Worm (Caenorhabditis elegans) whole organism, L3 larva: ENCODE results near the gene plp-2.

Source experiments
- ama-1 ChIP-seq: fragments of 150-350 bp; optimal IDR thresholded peaks from 2 replicates; lab custom pipeline; 2018
- ceh-16 ChIP-seq: sonication (generic microtip); optimal IDR thresholded peaks from 2 replicates; lab custom pipeline; 2017; ENCODE audit warnings: missing biosample characterization, missing genetic modification characterization
- ceh-28 ChIP-seq: fragments of 150-350 bp; optimal IDR thresholded peaks from 2 replicates; lab custom pipeline; 2014; ENCODE audit warnings: missing biosample characterization, missing genetic modification reagents, missing genetic modification characterization
- ceh-82 ChIP-seq: fragments of 150-350 bp; optimal IDR thresholded peaks from 2 replicates; lab custom pipeline; 2014; ENCODE audit warnings: missing biosample characterization, missing genetic modification characterization
- daf-12 ChIP-seq: fragments of 150-350 bp; optimal IDR thresholded peaks from 2 replicates; lab custom pipeline; 2014; ENCODE audit warnings: missing biosample characterization, missing genetic modification reagents, missing genetic modification characterization
- egl-27 ChIP-seq: sonication (generic microtip); optimal IDR thresholded peaks from 4 replicates; lab custom pipeline; 2017; ENCODE audit warnings: missing biosample characterization, missing genetic modification reagents, missing genetic modification characterization
- egl-5 ChIP-seq: fragments of 150-350 bp; optimal IDR thresholded peaks from 2 replicates; lab custom pipeline; 2017; ENCODE audit warnings: missing biosample characterization, missing genetic modification reagents, missing genetic modification characterization, inconsistent platforms
- elt-1 ChIP-seq: fragments of 150-350 bp; optimal IDR thresholded peaks from 2 replicates; lab custom pipeline; 2014; ENCODE audit warnings: missing biosample characterization, missing genetic modification characterization
- elt-2 ChIP-seq: sonication (generic microtip); optimal IDR thresholded peaks from 2 replicates; lab custom pipeline; 2016; ENCODE audit warnings: missing genetic modification reagents, mild to moderate bottlenecking, missing genetic modification characterization, missing compliant biosample characterization
- elt-3 ChIP-seq, 3 experiments: fragments of 150-350 bp in 1 of 3; sonication (generic microtip) in 2 of 3; optimal IDR thresholded peaks; 2 replicates in 2 of 3; 4 replicates in 1 of 3; lab custom pipeline; 2014 to 2017; ENCODE audit warnings: missing biosample characterization in 3 of 3, missing genetic modification characterization in 3 of 3
- eor-1 ChIP-seq, 2 experiments: fragments of 150-350 bp; optimal IDR thresholded peaks; 2 replicates each; lab custom pipeline; 2014 to 2018; ENCODE audit warnings: missing biosample characterization in 2 of 2, missing genetic modification characterization in 2 of 2
- fkh-10 ChIP-seq: sonication (generic microtip); optimal IDR thresholded peaks from 2 replicates; lab custom pipeline; 2017; ENCODE audit warnings: missing biosample characterization, missing genetic modification reagents, missing genetic modification characterization
- fkh-2 ChIP-seq: fragments of 150-350 bp; optimal IDR thresholded peaks from 2 replicates; lab custom pipeline; 2014; ENCODE audit warnings: missing biosample characterization, missing genetic modification reagents, missing genetic modification characterization
- fos-1 ChIP-seq: fragments of 150-350 bp; optimal IDR thresholded peaks from 2 replicates; lab custom pipeline; 2014; ENCODE audit warnings: missing biosample characterization, missing genetic modification characterization
- hmg-11 ChIP-seq: sonication (generic microtip); optimal IDR thresholded peaks from 2 replicates; lab custom pipeline; 2016; ENCODE audit warnings: missing genetic modification characterization, missing compliant biosample characterization
- jun-1 ChIP-seq: fragments of 150-350 bp; optimal IDR thresholded peaks from 2 replicates; lab custom pipeline; 2014; ENCODE audit warnings: missing biosample characterization, missing genetic modification reagents, missing genetic modification characterization
- lin-15B ChIP-seq: fragments of 150-350 bp; optimal IDR thresholded peaks from 2 replicates; lab custom pipeline; 2014; ENCODE audit warnings: missing biosample characterization, missing genetic modification characterization
- lin-39 ChIP-seq: fragments of 150-350 bp; optimal IDR thresholded peaks from 2 replicates; lab custom pipeline; 2018; ENCODE audit warnings: missing biosample characterization, missing genetic modification reagents, missing genetic modification characterization
- mdl-1 ChIP-seq: fragments of 150-350 bp; optimal IDR thresholded peaks from 2 replicates; lab custom pipeline; 2014; ENCODE audit warnings: missing biosample characterization, missing genetic modification characterization
- mml-1 ChIP-seq: fragments of 150-350 bp; sonication (generic microtip); optimal IDR thresholded peaks from 3 replicates; lab custom pipeline; 2014; ENCODE audit warnings: missing biosample characterization, missing genetic modification characterization
- nfya-1 ChIP-seq: sonication (generic microtip); optimal IDR thresholded peaks from 2 replicates; lab custom pipeline; 2017; ENCODE audit warnings: missing genetic modification characterization, mild to moderate bottlenecking, missing compliant biosample characterization, antibody characterized with exemption, moderate library complexity; ENCODE audit not compliant: insufficient read depth
- nhr-12 ChIP-seq: fragments of 150-350 bp; optimal IDR thresholded peaks from 2 replicates; lab custom pipeline; 2014; ENCODE audit warnings: missing biosample characterization, missing genetic modification characterization
- nhr-23 ChIP-seq: fragments of 150-350 bp; optimal IDR thresholded peaks from 2 replicates; lab custom pipeline; 2014; ENCODE audit warnings: missing biosample characterization, missing genetic modification reagents, missing genetic modification characterization
- nhr-43 ChIP-seq: sonication (generic microtip); optimal IDR thresholded peaks from 2 replicates; lab custom pipeline; 2016; ENCODE audit warnings: mild to moderate bottlenecking, missing genetic modification characterization, missing compliant biosample characterization; ENCODE audit not compliant: poor library complexity, severe bottlenecking
- nhr-67 ChIP-seq: fragments of 150-350 bp; optimal IDR thresholded peaks from 2 replicates; lab custom pipeline; 2014; ENCODE audit warnings: missing biosample characterization, missing genetic modification characterization
- pha-4 ChIP-seq: fragments of 150-350 bp; optimal IDR thresholded peaks from 2 replicates; lab custom pipeline; 2014; ENCODE audit warnings: missing biosample characterization, missing genetic modification reagents, missing genetic modification characterization
- pqm-1 ChIP-seq: fragments of 150-350 bp; optimal IDR thresholded peaks from 2 replicates; lab custom pipeline; 2017; ENCODE audit warnings: missing biosample characterization, missing genetic modification characterization, inconsistent platforms
- skn-1 ChIP-seq: fragments of 150-350 bp; optimal IDR thresholded peaks from 2 replicates; lab custom pipeline; 2014; ENCODE audit warnings: missing biosample characterization, missing genetic modification characterization
- snpc-4 ChIP-seq: fragments of 150-350 bp; optimal IDR thresholded peaks from 2 replicates; lab custom pipeline; 2014; ENCODE audit warnings: missing biosample characterization, missing genetic modification characterization
- tbx-2 ChIP-seq: sonication (generic microtip); optimal IDR thresholded peaks from 2 replicates; lab custom pipeline; 2016; ENCODE audit warnings: mild to moderate bottlenecking, missing genetic modification characterization, missing compliant biosample characterization
- unc-39 ChIP-seq: sonication (generic microtip); optimal IDR thresholded peaks from 4 replicates; lab custom pipeline; 2017; ENCODE audit warnings: missing biosample characterization, missing genetic modification characterization

The plp-2 gene

ce11 chrX:15011526-15012274, 29.1 kb upstream of the plp-2 start:
- no peak for TF ChIP-seq nhr-23
- peak; percentile 84 for TF ChIP-seq fkh-10 (GFP tag; lab: Kevin White, UChicago)
- TF ChIP-seq daf-12 = no peak
- TF ChIP-seq ceh-16 (tag; lab: Kevin White, UChicago) = no peak
- TF ChIP-seq eor-1 (tag; optimal IDR thresholded peaks at IDR 0.05; lab: Kevin White, UChicago) = no peak

ce11 chrX:15010941-15011340, 28.3 kb upstream of the plp-2 start:
- no peak for TF ChIP-seq unc-39 (tag; lab: Kevin White, UChicago)
- TF ChIP-seq elt-3 (tag; optimal IDR thresholded peaks at IDR 0.05; lab: Kevin White, UChicago) = no peak
- TF ChIP-seq mdl-1 = no peak
- TF ChIP-seq fkh-10 (GFP tag; lab: Kevin White, UChicago) = no peak
- TF ChIP-seq ceh-28 (tag; lab: Kevin White, UChicago) = no peak
- TF ChIP-seq tbx-2 (tag; lab: Kevin White, UChicago) = no peak
- TF ChIP-seq elt-1 = no peak
- no peak for TF ChIP-seq elt-2 (tag; lab: Kevin White, UChicago)
- no peak for TF ChIP-seq egl-27 (tag; lab: Kevin White, UChicago)
- no peak for TF ChIP-seq daf-12
- no peak for TF ChIP-seq ama-1 (lab: Kevin White, UChicago)
- TF ChIP-seq ceh-16 (tag; lab: Kevin White, UChicago) = no peak
- no peak for TF ChIP-seq nhr-12 (tag; lab: Kevin White, UChicago)
- no peak for TF ChIP-seq eor-1 (tag; optimal IDR thresholded peaks at IDR 0.05; lab: Kevin White, UChicago)
- no peak for TF ChIP-seq nhr-67

- no peak for TF ChIP-seq lin-15B
- TF ChIP-seq nfya-1 (tag; lab: Kevin White, UChicago) = no peak
- no peak for TF ChIP-seq lin-39 (tag; lab: Kevin White, UChicago)
- no peak for TF ChIP-seq ceh-82
- TF ChIP-seq jun-1 = no peak
- TF ChIP-seq egl-27 (tag; lab: Kevin White, UChicago) = no peak
- TF ChIP-seq ceh-28 (tag; lab: Kevin White, UChicago) = no peak
- no peak for TF ChIP-seq eor-1 (tag; optimal IDR thresholded peaks at IDR 0.05; lab: Kevin White, UChicago)
- no peak for TF ChIP-seq fos-1 (tag; lab: Kevin White, UChicago)
- TF ChIP-seq hmg-11 (tag; lab: Kevin White, UChicago) = no peak
- no peak for TF ChIP-seq nhr-23
- TF ChIP-seq skn-1 (tag; lab: Kevin White, UChicago) = no peak
- no peak for TF ChIP-seq nhr-67
- TF ChIP-seq fkh-2 (tag; lab: Kevin White, UChicago) = no peak
- TF ChIP-seq mml-1 = no peak
- no peak for TF ChIP-seq ceh-16 (tag; lab: Kevin White, UChicago)
Measured at ce11 chrX:15008697-15009096, 26.1 kb upstream of the plp-2 start.

ce11 chrX:15006847-15007358, 24.3 kb upstream of the plp-2 start, which contains the start of gene ergi-2:
Gene ergi-2, minus strand, starts transcription at chrX:15007308.
- TF ChIP-seq jun-1 (no peak), nhr-23 (no peak), hmg-11 (tag; lab: Kevin White, UChicago) (peak; percentile 16), nhr-43 (tag; lab: Kevin White, UChicago) (no peak), pha-4 (tag; lab: Kevin White, UChicago) (no peak), daf-12 (no peak), skn-1 (tag; lab: Kevin White, UChicago) (no peak), pqm-1 (tag; lab: Kevin White, UChicago) (no peak), elt-2 (tag; lab: Kevin White, UChicago) (peak; percentile 16), mml-1 (no peak), egl-5 (tag; lab: Kevin White, UChicago) (peak; percentile 50), snpc-4 (tag; lab: Kevin White, UChicago) (peak; percentile 37)

- TF ChIP-seq skn-1 (tag; lab: Kevin White, UChicago) (no peak), elt-2 (tag; lab: Kevin White, UChicago) (peak; percentile 50)
Measured at ce11 chrX:15003891-15004550, 21.4 kb upstream of the plp-2 start, which contains the start of gene slc-25A18.1. Gene slc-25A18.1, minus strand, starts transcription at chrX:15003941.
